Fruit fly (Drosophila melanogaster): ENCODE measurements around the gene CG34126.

DNA sequence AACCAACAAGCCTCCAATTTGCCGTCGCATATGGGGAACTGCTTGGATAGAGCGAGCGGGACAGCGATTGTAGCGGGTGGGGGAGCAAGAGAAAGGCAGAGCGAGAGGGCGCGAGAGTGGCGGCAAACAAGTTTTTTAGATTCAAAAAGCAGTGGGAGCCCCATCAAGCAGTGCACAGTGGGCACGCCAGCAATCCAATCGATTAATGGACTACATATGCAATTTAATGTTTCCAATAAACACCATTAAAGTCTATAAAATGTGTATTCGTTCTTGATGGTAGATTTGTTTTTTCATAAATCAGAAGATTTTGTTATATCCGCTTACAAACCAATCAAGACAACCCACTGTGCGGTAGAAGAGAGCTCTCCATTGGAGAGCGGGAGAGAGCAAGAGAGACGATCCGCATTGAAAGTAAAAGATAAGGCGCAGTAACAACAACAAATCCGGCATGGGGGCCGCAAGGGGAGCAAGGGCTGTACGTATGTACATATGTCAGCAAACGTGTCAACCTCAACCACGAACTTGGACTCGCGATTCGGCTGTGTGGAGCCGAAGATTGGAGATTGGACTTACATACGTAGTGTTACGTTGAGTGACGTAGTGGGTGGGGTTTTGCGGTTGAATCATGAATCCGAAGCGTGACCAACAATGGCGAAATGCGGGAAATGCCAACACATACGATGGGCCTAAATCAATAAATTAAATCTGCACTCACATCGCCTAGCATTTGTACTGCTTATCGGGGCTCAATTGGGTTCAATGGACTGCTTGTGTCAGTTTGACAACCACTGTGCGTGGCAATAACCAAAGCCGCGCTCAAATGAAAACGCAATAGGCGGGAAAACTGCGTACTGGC lies 16.2 kb downstream of the CG34126 start:
- TF ChIP-seq kay (GFP tag; ENCODE audit: borderline replicate concordance) (peak; percentile 47), cic (GFP tag; optimal IDR thresholded peaks at IDR 0.05) (peak; percentile 95), CG14711 (tag; optimal IDR thresholded peaks at IDR 0.05) (peak; percentile 91), Mnt (GFP tag; optimal IDR thresholded peaks at IDR 0.05) (peak; percentile 79), CG7101 (tag; optimal IDR thresholded peaks at IDR 0.05) (peak; percentile 95), CG33017 (tag; optimal IDR thresholded peaks at IDR 0.05) (peak; percentile 93), CG1620 (GFP tag; optimal IDR thresholded peaks at IDR 0.05) (peak; percentile 92), bab1 (GFP tag; optimal IDR thresholded peaks at IDR 0.05) (peak; percentile 92), CG12768 (GFP tag; optimal IDR thresholded peaks at IDR 0.05) (peak; percentile 93), pad (GFP tag; optimal IDR thresholded peaks at IDR 0.05) (peak; percentile 95), toe (GFP tag; optimal IDR thresholded peaks at IDR 0.05) (peak; percentile 51)

Measured in whole organism, adult.